Fruit fly (Drosophila melanogaster) whole organism: Measurements from ENCODE around the gene CG43394.

Experiments
- CG8478 ChIP-seq: fragments of >200 bp; optimal IDR thresholded peaks from 2 replicates; lab custom pipeline; 2018; ENCODE audit warnings: inconsistent platforms
- Dll ChIP-seq: fragments of >200 bp; optimal IDR thresholded peaks from 2 replicates; lab custom pipeline; 2017
- EcR ChIP-seq, 2 experiments: fragments of >200 bp; optimal IDR thresholded peaks; 2 replicates each; lab custom pipeline; 2017; ENCODE audit warnings: missing biosample characterization in 2 of 2, missing genetic modification characterization in 2 of 2, missing genetic modification reagents in 2 of 2
- pan ChIP-seq: fragments of >200 bp; optimal IDR thresholded peaks from 2 replicates; lab custom pipeline; 2017
- psq ChIP-seq: fragments of >200 bp; optimal IDR thresholded peaks from 2 replicates; lab custom pipeline; 2017
- usp ChIP-seq: fragments of >200 bp; optimal IDR thresholded peaks from 2 replicates; lab custom pipeline; 2017; ENCODE audit warnings: missing biosample characterization, missing genetic modification characterization, mixed read lengths

Gene CG43394

dm6 chr2L:8148514-8149085 lies 3.0 kb downstream of the CG43394 start:
- TF ChIP-seq usp, result no peak

- TF ChIP-seq EcR (GFP tag; optimal IDR thresholded peaks at IDR 0.05; lab: Kevin White, UChicago), result no peak
- TF ChIP-seq psq (lab: Kevin White, UChicago), result no peak
- no peak for TF ChIP-seq Dll (lab: Kevin White, UChicago)
- TF ChIP-seq usp, result no peak
- no peak for TF ChIP-seq pan
- TF ChIP-seq CG8478, result no peak
Observed at dm6 chr2L:8156682-8157081, 11.1 kb downstream of the CG43394 start.

dm6 chr2L:8157166-8157565 lies 11.6 kb downstream of the CG43394 start:
- TF ChIP-seq Dll (lab: Kevin White, UChicago) (no peak), psq (lab: Kevin White, UChicago) (no peak), pan (no peak), EcR (GFP tag; optimal IDR thresholded peaks at IDR 0.05; lab: Kevin White, UChicago) (no peak), CG8478 (no peak)

dm6 chr2L:8159498-8159897 lies 13.9 kb downstream of the CG43394 start, which contains the start of the genes PAPLA1 and Rbsn-5:
PAPLA1 (minus strand) TSS chr2L:8159638.
Rbsn-5 (plus strand) TSS chr2L:8159832.
- no peak for TF ChIP-seq pan
- TF ChIP-seq psq (lab: Kevin White, UChicago), result no peak
- TF ChIP-seq usp, result no peak
- no peak for TF ChIP-seq CG8478
- no peak for TF ChIP-seq Dll (lab: Kevin White, UChicago)
- TF ChIP-seq EcR (GFP tag; optimal IDR thresholded peaks at IDR 0.05; lab: Kevin White, UChicago), result no peak

dm6 chr2L:8161994-8162306 lies 16.4 kb downstream of the CG43394 start:
- TF ChIP-seq psq (lab: Kevin White, UChicago) (no peak), EcR (GFP tag; optimal IDR thresholded peaks at IDR 0.05; lab: Kevin White, UChicago) (peak; percentile 82 to 94)

- TF ChIP-seq EcR (GFP tag; optimal IDR thresholded peaks at IDR 0.05; lab: Kevin White, UChicago), result peak in 1 of 2 experiments; percentile 52
- no peak for TF ChIP-seq Dll (lab: Kevin White, UChicago)
Observed at dm6 chr2L:8162307-8163024, 16.9 kb downstream of the CG43394 start, which contains the start of gene Acbp1. Acbp1 (minus strand) TSS chr2L:8162452.

- no peak for TF ChIP-seq pan
- TF ChIP-seq psq (lab: Kevin White, UChicago), result no peak
- TF ChIP-seq EcR (GFP tag; optimal IDR thresholded peaks at IDR 0.05; lab: Kevin White, UChicago), result no peak
- TF ChIP-seq CG8478, result no peak
Observed at dm6 chr2L:8163025-8163351, 17.4 kb downstream of the CG43394 start, which contains the start of gene Piezo. Piezo (plus strand) TSS chr2L:8163073.

- TF ChIP-seq psq (lab: Kevin White, UChicago) (no peak), CG8478 (no peak), EcR (GFP tag; optimal IDR thresholded peaks at IDR 0.05; lab: Kevin White, UChicago) (no peak), Dll (lab: Kevin White, UChicago) (no peak), pan (no peak)
Observed at dm6 chr2L:8163588-8164166, 18.1 kb downstream of the CG43394 start.

dm6 chr2L:8164219-8164618 lies 18.7 kb downstream of the CG43394 start:
- TF ChIP-seq pan, result no peak
- TF ChIP-seq EcR (GFP tag; optimal IDR thresholded peaks at IDR 0.05; lab: Kevin White, UChicago), result no peak
- no peak for TF ChIP-seq psq (lab: Kevin White, UChicago)
- TF ChIP-seq CG8478, result no peak
- no peak for TF ChIP-seq usp
- no peak for TF ChIP-seq Dll (lab: Kevin White, UChicago)

- TF ChIP-seq CG8478 (no peak), Dll (lab: Kevin White, UChicago) (no peak), psq (lab: Kevin White, UChicago) (no peak)
Observed at dm6 chr2L:8165800-8166576, 20.4 kb downstream of the CG43394 start.

- no peak for TF ChIP-seq EcR (GFP tag; optimal IDR thresholded peaks at IDR 0.05; lab: Kevin White, UChicago)
- TF ChIP-seq pan, result no peak
- TF ChIP-seq psq (lab: Kevin White, UChicago), result no peak
- no peak for TF ChIP-seq CG8478
- TF ChIP-seq usp, result no peak
- no peak for TF ChIP-seq Dll (lab: Kevin White, UChicago)
Observed at dm6 chr2L:8168075-8168474, 22.5 kb downstream of the CG43394 start.

- no peak for TF ChIP-seq CG8478
- TF ChIP-seq EcR (GFP tag; optimal IDR thresholded peaks at IDR 0.05; lab: Kevin White, UChicago), result no peak
- TF ChIP-seq usp, result no peak
- no peak for TF ChIP-seq pan
- TF ChIP-seq psq (lab: Kevin White, UChicago), result no peak
Observed at dm6 chr2L:8170600-8171182, 25.1 kb downstream of the CG43394 start.
